Worm (Caenorhabditis elegans): Measurements from ENCODE around the gene rpl-11.2.

rpl-11.2 gene

DNA sequence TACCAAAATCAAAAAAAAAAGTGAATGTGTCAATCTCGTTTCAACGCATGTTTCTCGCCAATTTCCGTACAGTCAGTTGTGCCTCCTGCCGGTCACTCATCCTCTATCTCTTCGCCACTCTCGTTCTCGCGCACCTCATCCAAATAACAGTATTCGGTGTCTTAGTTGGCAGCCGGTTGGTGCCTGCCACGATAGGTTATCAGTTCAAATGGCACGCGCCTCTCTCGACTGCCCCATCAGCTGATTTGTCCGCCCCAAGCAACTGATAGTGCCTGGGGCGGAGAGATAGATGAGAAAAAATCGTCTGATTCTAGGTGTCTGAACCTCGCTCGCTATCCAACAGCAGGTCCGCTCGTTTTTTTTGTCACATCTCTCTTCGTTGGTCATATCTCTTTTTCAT is 27.3 kb downstream of the rpl-11.2 start (continued):
- TF ChIP-seq dpl-1 (GFP tag; optimal IDR thresholded peaks at IDR 0.05) = no peak
- no peak for TF ChIP-seq egrh-3 (GFP tag; IDR thresholded peaks at IDR 0.05)
- TF ChIP-seq F33H1.4 (GFP tag; IDR thresholded peaks at IDR 0.05) = no peak
- no peak for TF ChIP-seq F57C9.4 (tag; optimal IDR thresholded peaks at IDR 0.05)
- no peak for TF ChIP-seq F23B12.7 (tag; optimal IDR thresholded peaks at IDR 0.05; ENCODE audit: insufficient read depth)
- no peak for TF ChIP-seq snpc-3.4 (tag; optimal IDR thresholded peaks at IDR 0.05)
- TF ChIP-seq Y53G8AR.9 (GFP tag; conservative IDR thresholded peaks at IDR 0.05) = no peak
- TF ChIP-seq sptf-2 (GFP tag; optimal IDR thresholded peaks at IDR 0.05) = no peak
- TF ChIP-seq snpc-1.3 (tag; optimal IDR thresholded peaks at IDR 0.05; ENCODE audit: insufficient read depth) = no peak
- no peak for TF ChIP-seq hsf-1 (GFP tag; IDR thresholded peaks at IDR 0.05)
- no peak for TF ChIP-seq him-1 (tag; optimal IDR thresholded peaks at IDR 0.05)
- TF ChIP-seq pbrm-1 (GFP tag; IDR thresholded peaks at IDR 0.05) = no peak
- no peak for TF ChIP-seq hlh-26 (GFP tag; conservative IDR thresholded peaks at IDR 0.05)
- peak; percentile 51; the same call in 1 of the 2 replicates for TF ChIP-seq nfyb-1 (GFP tag; IDR thresholded peaks at IDR 0.05)
- no peak for TF ChIP-seq efl-1 (GFP tag; optimal IDR thresholded peaks at IDR 0.05)
- no peak for TF ChIP-seq xnd-1 (tag; optimal IDR thresholded peaks at IDR 0.05)
- TF ChIP-seq ceh-27 (GFP tag; optimal IDR thresholded peaks at IDR 0.05) = no peak
- TF ChIP-seq Y53F4B.3 (GFP tag; IDR thresholded peaks at IDR 0.05) = no peak
- no peak for TF ChIP-seq rpc-1 (optimal IDR thresholded peaks at IDR 0.05)
- no peak for TF ChIP-seq rpc-1 (tag; optimal IDR thresholded peaks at IDR 0.05)
- no peak for TF ChIP-seq F10E7.11 (tag; optimal IDR thresholded peaks at IDR 0.05)
- TF ChIP-seq C06A6.2 (GFP tag; conservative IDR thresholded peaks at IDR 0.05) = no peak; the same call in 1 of the 2 replicates
- no peak for TF ChIP-seq F57A8.1 (GFP tag; optimal IDR thresholded peaks at IDR 0.05)
- TF ChIP-seq sdz-38 (tag; optimal IDR thresholded peaks at IDR 0.05) = no peak
- no peak for TF ChIP-seq egl-18 (GFP tag; IDR thresholded peaks at IDR 0.05)
- no peak for TF ChIP-seq ztf-6 (GFP tag; IDR thresholded peaks at IDR 0.05)
- TF ChIP-seq attf-6 (GFP tag; IDR thresholded peaks at IDR 0.05) = no peak
- no peak for TF ChIP-seq hlh-12 (tag; optimal IDR thresholded peaks at IDR 0.05)
- TF ChIP-seq pha-4 (tag; optimal IDR thresholded peaks at IDR 0.05) = no peak
- no peak for TF ChIP-seq ceh-79 (tag; optimal IDR thresholded peaks at IDR 0.05)
- TF ChIP-seq cebp-2 (GFP tag; IDR thresholded peaks at IDR 0.05) = no peak
- no peak for TF ChIP-seq athp-1 (tag; optimal IDR thresholded peaks at IDR 0.05)
- no peak for TF ChIP-seq ama-1 (optimal IDR thresholded peaks at IDR 0.05)
- TF ChIP-seq ama-1 (GFP tag; optimal IDR thresholded peaks at IDR 0.05) = no peak
- no peak for TF ChIP-seq K12H6.12 (tag; optimal IDR thresholded peaks at IDR 0.05)
- no peak for TF ChIP-seq lag-1 (GFP tag; IDR thresholded peaks at IDR 0.05)
- TF ChIP-seq hmg-20 (GFP tag; IDR thresholded peaks at IDR 0.05) = no peak
- TF ChIP-seq F22D6.2 (tag; optimal IDR thresholded peaks at IDR 0.05) = no peak
- no peak for TF ChIP-seq mes-4 (tag; optimal IDR thresholded peaks at IDR 0.05)
- no peak for TF ChIP-seq ztf-3 (GFP tag; optimal IDR thresholded peaks at IDR 0.05)
- TF ChIP-seq bed-2 (GFP tag; IDR thresholded peaks at IDR 0.05) = no peak
- no peak for TF ChIP-seq die-1 (tag; optimal IDR thresholded peaks at IDR 0.05)
- no peak for TF ChIP-seq B0019.2 (GFP tag; conservative IDR thresholded peaks at IDR 0.05)
- no peak for TF ChIP-seq ekl-4 (GFP tag; IDR thresholded peaks at IDR 0.05)
- TF ChIP-seq B0261.1 (tag; optimal IDR thresholded peaks at IDR 0.05) = no peak
- TF ChIP-seq ccch-3 (GFP tag; optimal IDR thresholded peaks at IDR 0.05) = no peak
- no peak for TF ChIP-seq Y56A3A.18 (GFP tag; IDR thresholded peaks at IDR 0.05)
- peak; percentile 28 for TF ChIP-seq nhr-90 (tag; optimal IDR thresholded peaks at IDR 0.05)
- TF ChIP-seq ceh-58 (GFP tag; IDR thresholded peaks at IDR 0.05) = no peak
- no peak for TF ChIP-seq Y67H2A.10 (GFP tag; conservative IDR thresholded peaks at IDR 0.05)
- TF ChIP-seq nfya-2 (GFP tag; IDR thresholded peaks at IDR 0.05) = no peak
